Worm (Caenorhabditis elegans): ENCODE data around the gene C14B9.8.

ce11 chrIII:8125234-8125633 lies 19.2 kb downstream of the C14B9.8 start:
- TF ChIP-seq snpc-4 (tag; optimal IDR thresholded peaks at IDR 0.05) (no peak), mls-2 (tag; optimal IDR thresholded peaks at IDR 0.05) (no peak), nhr-2 (tag; optimal IDR thresholded peaks at IDR 0.05) (peak; percentile 43), bed-3 (GFP tag; optimal IDR thresholded peaks at IDR 0.05) (no peak), nhr-76 (tag; optimal IDR thresholded peaks at IDR 0.05) (no peak), mep-1 (tag; optimal IDR thresholded peaks at IDR 0.05) (no peak), ceh-43 (GFP tag; optimal IDR thresholded peaks at IDR 0.05) (no peak), hlh-1 (tag; optimal IDR thresholded peaks at IDR 0.05) (no peak), ztf-11 (tag; optimal IDR thresholded peaks at IDR 0.05) (no peak), nhr-12 (tag; optimal IDR thresholded peaks at IDR 0.05) (no peak), nhr-237 (tag; optimal IDR thresholded peaks at IDR 0.05) (no peak)
